Worm (Caenorhabditis elegans) whole organism, midembryonic: ENCODE data around the gene prp-40.

Experiments
- T22C8.4 ChIP-seq: fragments of 200-800 bp; sonication (Bioruptor generic); IDR thresholded peaks from 2 replicates; pipeline ENCODE4 v1.3.6; 2022; ENCODE audit warnings: missing genetic modification characterization, missing compliant biosample characterization
- cog-1 ChIP-seq: sonication (generic microtip); optimal IDR thresholded peaks from 2 replicates; lab custom pipeline; 2016; ENCODE audit warnings: missing genetic modification characterization, missing compliant biosample characterization
- flt-1 ChIP-seq: fragments of 200-800 bp; sonication (Bioruptor generic); IDR thresholded peaks from 2 replicates; pipeline ENCODE4 v1.3.6; 2022; ENCODE audit warnings: missing genetic modification characterization, missing compliant biosample characterization
- klf-2 ChIP-seq: fragments of 200-800 bp; sonication (Bioruptor generic); conservative IDR thresholded peaks from 2 replicates; pipeline ENCODE4 v1.3.6; 2022; ENCODE audit warnings: missing genetic modification reagents, missing genetic modification characterization, missing compliant biosample characterization
- med-1 ChIP-seq: sonication (generic microtip); optimal IDR thresholded peaks from 2 replicates; lab custom pipeline; 2017; ENCODE audit warnings: missing genetic modification characterization, mild to moderate bottlenecking, missing compliant biosample characterization, antibody characterized with exemption, missing genetic modification reagents; ENCODE audit not compliant: insufficient read depth
- tab-1 ChIP-seq: fragments of 200-800 bp; sonication (Bioruptor generic); IDR thresholded peaks from 2 replicates; pipeline ENCODE4 v1.3.6; 2022; ENCODE audit warnings: missing genetic modification characterization, missing compliant biosample characterization
- ztf-23 ChIP-seq: fragments of 200-800 bp; sonication (Bioruptor generic); IDR thresholded peaks from 2 replicates; pipeline ENCODE4 v1.3.6; 2022; ENCODE audit warnings: missing genetic modification reagents, missing genetic modification characterization, missing compliant biosample characterization

DNA sequence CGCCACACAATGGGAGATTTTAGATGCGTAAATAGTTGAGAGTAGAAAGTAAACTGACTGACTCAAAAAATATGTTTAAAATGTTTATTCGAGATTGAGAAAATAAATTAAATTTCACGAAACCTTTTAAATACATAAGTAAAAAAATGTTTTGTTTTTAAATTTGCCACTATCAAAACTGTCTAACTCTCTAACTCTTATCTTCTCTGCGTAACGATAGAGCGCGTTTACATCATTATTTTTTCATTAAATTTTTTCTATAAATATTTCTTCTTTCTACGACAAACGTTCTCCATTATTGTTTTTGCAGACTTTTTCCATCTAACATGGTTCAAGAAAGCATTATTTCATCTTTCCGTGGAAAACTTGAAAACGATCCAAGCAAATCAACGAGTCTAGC lies 20.9 kb downstream of the prp-40 start, which contains the start of gene eif-2Balpha:
- TF ChIP-seq tab-1 (GFP tag; lab: Robert Waterston, UW): no peak
- TF ChIP-seq ztf-23 (GFP tag; lab: Robert Waterston, UW): no peak
- TF ChIP-seq flt-1 (GFP tag; lab: Robert Waterston, UW): no peak
- no peak for TF ChIP-seq klf-2 (GFP tag; lab: Robert Waterston, UW)
- TF ChIP-seq cog-1 (tag; lab: Kevin White, UChicago): no peak
- TF ChIP-seq T22C8.4 (GFP tag; lab: Robert Waterston, UW): no peak
- no peak for TF ChIP-seq med-1 (GFP tag; lab: Kevin White, UChicago)
